Fruit fly (Drosophila melanogaster) whole organism, embryonic: ENCODE data around the gene cort.

Source experiments
- Atf-2 ChIP-seq: fragments of 200-800 bp; sonication (Bioruptor generic); optimal IDR thresholded peaks from 2 replicates; lab custom pipeline; 2016; ENCODE audit warnings: missing biosample characterization, missing genetic modification characterization
- CG12659 ChIP-seq: fragments of 200-800 bp; sonication (Bioruptor generic); optimal IDR thresholded peaks from 3 replicates; lab custom pipeline; 2017; ENCODE audit warnings: mild to moderate bottlenecking, missing biosample characterization, missing genetic modification reagents, missing genetic modification characterization
- CG13424 ChIP-seq: fragments of 200-800 bp; sonication (Bioruptor generic); optimal IDR thresholded peaks from 2 replicates; lab custom pipeline; 2019; ENCODE audit warnings: missing biosample characterization, mild to moderate bottlenecking, missing genetic modification characterization, moderate library complexity
- CG3726 ChIP-seq: fragments of 200-800 bp; sonication (Bioruptor generic); IDR thresholded peaks from 3 replicates; pipeline ENCODE4, ENCODE4 v1.3.6; 2022; ENCODE audit warnings: missing biosample characterization, missing genetic modification characterization
- CG5245 ChIP-seq: fragments of 200-800 bp; sonication (Bioruptor generic); optimal IDR thresholded peaks from 3 replicates; lab custom pipeline; 2016; ENCODE audit warnings: missing biosample characterization, missing genetic modification characterization
- CG5953 ChIP-seq: fragments of 200-800 bp; sonication (Bioruptor generic); IDR thresholded peaks from 2 replicates; pipeline ENCODE4 v1.3.6; 2022; ENCODE audit warnings: missing biosample characterization, missing genetic modification characterization
- CG8924 ChIP-seq: fragments of 200-800 bp; optimal IDR thresholded peaks from 3 replicates; lab custom pipeline; 2019; ENCODE audit warnings: missing biosample characterization, mild to moderate bottlenecking, missing genetic modification characterization, moderate library complexity
- CG9437 ChIP-seq: fragments of 200-800 bp; sonication (Bioruptor generic); optimal IDR thresholded peaks from 2 replicates; lab custom pipeline; 2018; ENCODE audit warnings: missing biosample characterization, mild to moderate bottlenecking, missing genetic modification characterization
- CG9609 ChIP-seq: fragments of 200-800 bp; sonication (Bioruptor generic); optimal IDR thresholded peaks from 3 replicates; lab custom pipeline; 2016; ENCODE audit warnings: missing biosample characterization, missing genetic modification characterization
- CG9876 ChIP-seq: fragments of 200-800 bp; sonication (Bioruptor generic); optimal IDR thresholded peaks from 2 replicates; lab custom pipeline; 2016; ENCODE audit warnings: missing biosample characterization, missing genetic modification characterization
- CG9932 ChIP-seq: fragments of 200-800 bp; sonication (Bioruptor generic); IDR thresholded peaks from 2 replicates; pipeline ENCODE4 v1.3.6; 2022; ENCODE audit warnings: missing biosample characterization, missing genetic modification characterization
- D19A ChIP-seq: fragments of 200-800 bp; optimal IDR thresholded peaks from 3 replicates; lab custom pipeline; 2019; ENCODE audit warnings: missing biosample characterization, mild to moderate bottlenecking, missing genetic modification characterization, moderate library complexity
- Dad ChIP-seq: fragments of 200-800 bp; sonication (Bioruptor generic); optimal IDR thresholded peaks from 3 replicates; lab custom pipeline; 2016; ENCODE audit warnings: missing biosample characterization, missing genetic modification characterization
- Dip2 ChIP-seq: fragments of 200-800 bp; sonication (Bioruptor generic); IDR thresholded peaks from 2 replicates; pipeline ENCODE4 v1.3.6; 2022; ENCODE audit warnings: missing biosample characterization, missing genetic modification characterization
- Doc2 ChIP-seq: fragments of 200-800 bp; sonication (Bioruptor generic); IDR thresholded peaks from 2 replicates; pipeline ENCODE4 v1.3.6; 2022; ENCODE audit warnings: missing biosample characterization, missing genetic modification characterization
- Eip74EF ChIP-seq, 2 experiments: fragments of 200-800 bp in 1 of 2; fragments of >200 bp in 1 of 2; sonication (Bioruptor generic) in 1 of 2; optimal IDR thresholded peaks; 2 replicates each; lab custom pipeline; 2017 to 2019; ENCODE audit warnings: missing biosample characterization in 2 of 2, missing genetic modification characterization in 2 of 2, mild to moderate bottlenecking in 1 of 2, moderate library complexity in 1 of 2
- Fer1 ChIP-seq: fragments of 200-800 bp; sonication (Bioruptor generic); optimal IDR thresholded peaks from 2 replicates; lab custom pipeline; 2017; ENCODE audit warnings: missing biosample characterization, mild to moderate bottlenecking, missing genetic modification characterization
- Fer3 ChIP-seq: fragments of 200-800 bp; sonication (Bioruptor generic); optimal IDR thresholded peaks from 2 replicates; lab custom pipeline; 2018; ENCODE audit warnings: missing biosample characterization, mild to moderate bottlenecking, missing genetic modification characterization, moderate library complexity
- Hr51 ChIP-seq, 2 experiments: fragments of 200-800 bp; sonication (Bioruptor generic); optimal IDR thresholded peaks; 2 replicates in 1 of 2; 3 replicates in 1 of 2; lab custom pipeline; 2016 to 2018; ENCODE audit warnings: missing biosample characterization in 2 of 2, missing genetic modification characterization in 2 of 2, mild to moderate bottlenecking in 1 of 2, moderate library complexity in 1 of 2
- Hr78 ChIP-seq, 2 experiments: fragments of 200-800 bp in 1 of 2; fragments of >200 bp in 1 of 2; sonication (Bioruptor generic) in 1 of 2; optimal IDR thresholded peaks; 2 replicates each; lab custom pipeline; 2017 to 2019; ENCODE audit warnings: missing biosample characterization in 2 of 2, missing genetic modification characterization in 2 of 2, mild to moderate bottlenecking in 1 of 2, moderate library complexity in 1 of 2
- MTF-1 ChIP-seq: fragments of 200-800 bp; sonication (Bioruptor generic); optimal IDR thresholded peaks from 2 replicates; lab custom pipeline; 2018; ENCODE audit warnings: missing biosample characterization, mild to moderate bottlenecking, missing genetic modification characterization, borderline replicate concordance
- NK7.1 ChIP-seq: fragments of 200-800 bp; sonication (Bioruptor generic); optimal IDR thresholded peaks from 3 replicates; lab custom pipeline; 2016; ENCODE audit warnings: missing biosample characterization, missing genetic modification characterization
- Nf-YC ChIP-seq: fragments of 200-800 bp; optimal IDR thresholded peaks from 3 replicates; lab custom pipeline; 2019; ENCODE audit warnings: missing biosample characterization, mild to moderate bottlenecking, missing genetic modification characterization, moderate library complexity
- Oaz ChIP-seq: fragments of 200-800 bp; sonication (Bioruptor generic); IDR thresholded peaks from 2 replicates; pipeline ENCODE4 v1.3.6; 2022; ENCODE audit warnings: missing biosample characterization, missing genetic modification characterization
- Taf1 ChIP-seq: fragments of 200-800 bp; sonication (Bioruptor generic); IDR thresholded peaks from 2 replicates; pipeline ENCODE4 v1.3.6; 2022; ENCODE audit warnings: missing biosample characterization, missing genetic modification characterization
- Usf ChIP-seq: fragments of 200-800 bp; sonication (Bioruptor generic); optimal IDR thresholded peaks from 2 replicates; lab custom pipeline; 2017; ENCODE audit warnings: missing genotype, missing biosample characterization, missing genetic modification characterization
- ac ChIP-seq: fragments of 200-800 bp; sonication (Bioruptor generic); optimal IDR thresholded peaks from 3 replicates; lab custom pipeline; 2017; ENCODE audit warnings: missing biosample characterization, mild to moderate bottlenecking, missing genetic modification characterization
- bbx ChIP-seq: fragments of 200-800 bp; sonication (Bioruptor generic); IDR thresholded peaks from 2 replicates; pipeline ENCODE4 v1.3.6; 2022; ENCODE audit warnings: missing biosample characterization, missing genetic modification characterization; ENCODE audit not compliant: partially characterized antibody
- cas ChIP-seq: fragments of 200-800 bp; sonication (Bioruptor generic); IDR thresholded peaks from 2 replicates; pipeline ENCODE4 v1.3.6; 2022; ENCODE audit warnings: missing biosample characterization, missing genetic modification characterization
- ci ChIP-seq: fragments of 200-800 bp; sonication (Bioruptor generic); IDR thresholded peaks from 3 replicates; pipeline ENCODE4 v1.3.6; 2022; ENCODE audit warnings: missing biosample characterization, missing genetic modification characterization
- disco-r ChIP-seq: fragments of 200-800 bp; sonication (Bioruptor generic); optimal IDR thresholded peaks from 2 replicates; lab custom pipeline; 2016; ENCODE audit warnings: missing biosample characterization, missing genetic modification characterization
- en ChIP-seq: fragments of 200-800 bp; sonication (Bioruptor generic); optimal IDR thresholded peaks from 2 replicates; lab custom pipeline; 2016; ENCODE audit warnings: missing biosample characterization, missing genetic modification characterization
- eve ChIP-seq, 2 experiments: fragments of >200 bp; optimal IDR thresholded peaks; 2 replicates each; lab custom pipeline; 2017; ENCODE audit warnings: missing biosample characterization in 2 of 2, missing genetic modification characterization in 2 of 2
- gce ChIP-seq: fragments of 200-800 bp; sonication (Bioruptor generic); IDR thresholded peaks from 3 replicates; pipeline ENCODE4 v1.3.6; 2022; ENCODE audit warnings: missing biosample characterization, missing genetic modification characterization
- gfzf ChIP-seq: fragments of 200-800 bp; sonication (Bioruptor generic); optimal IDR thresholded peaks from 2 replicates; lab custom pipeline; 2016; ENCODE audit warnings: missing biosample characterization, mild to moderate bottlenecking, missing genetic modification characterization, moderate library complexity
- ham ChIP-seq: fragments of 200-800 bp; sonication (Bioruptor generic); IDR thresholded peaks from 2 replicates; pipeline ENCODE4 v1.3.6; 2022; ENCODE audit warnings: missing biosample characterization, missing genetic modification characterization
- ind ChIP-seq: fragments of 200-800 bp; sonication (Bioruptor generic); optimal IDR thresholded peaks from 3 replicates; lab custom pipeline; 2016; ENCODE audit warnings: missing biosample characterization, missing genetic modification characterization
- oc ChIP-seq: fragments of 200-800 bp; sonication (Bioruptor generic); optimal IDR thresholded peaks from 2 replicates; lab custom pipeline; 2018; ENCODE audit warnings: missing biosample characterization, mild to moderate bottlenecking, missing genetic modification characterization, moderate library complexity
- onecut ChIP-seq: fragments of 200-800 bp; sonication (Bioruptor generic); IDR thresholded peaks from 2 replicates; pipeline ENCODE4 v1.3.6; 2022; ENCODE audit warnings: missing biosample characterization, missing genetic modification characterization
- org-1 ChIP-seq: fragments of 200-800 bp; sonication (Bioruptor generic); optimal IDR thresholded peaks from 2 replicates; lab custom pipeline; 2017; ENCODE audit warnings: missing biosample characterization, missing genetic modification characterization
- p53 ChIP-seq: fragments of 200-800 bp; sonication (Bioruptor generic); optimal IDR thresholded peaks from 2 replicates; lab custom pipeline; 2016; ENCODE audit warnings: missing biosample characterization, missing genetic modification characterization
- prd ChIP-seq, 3 experiments: fragments of >200 bp in 2 of 3; fragments of 200-800 bp in 1 of 3; sonication (Bioruptor generic) in 1 of 3; optimal IDR thresholded peaks in 2 of 3; IDR thresholded peaks in 1 of 3; 2 replicates in 2 of 3; 3 replicates in 1 of 3; pipeline versions ENCODE4 v1.3.6 to Lab custom; 2017 to 2022; ENCODE audit warnings: missing biosample characterization in 1 of 3, missing genetic modification characterization in 1 of 3
- shn ChIP-seq: fragments of 200-800 bp; sonication (Bioruptor generic); optimal IDR thresholded peaks from 3 replicates; lab custom pipeline; 2016; ENCODE audit warnings: missing biosample characterization, missing genetic modification characterization
- sisA ChIP-seq: fragments of 200-800 bp; sonication (Bioruptor generic); IDR thresholded peaks from 2 replicates; pipeline ENCODE4 v1.3.6; 2022; ENCODE audit warnings: missing biosample characterization, missing genetic modification characterization
- slp2 ChIP-seq: fragments of 200-800 bp; sonication (Bioruptor generic); optimal IDR thresholded peaks from 2 replicates; lab custom pipeline; 2016; ENCODE audit warnings: missing biosample characterization, missing genetic modification characterization
- ssp ChIP-seq: fragments of 200-800 bp; sonication (Bioruptor generic); IDR thresholded peaks from 2 replicates; pipeline ENCODE4 v1.3.6; 2022; ENCODE audit warnings: missing biosample characterization, missing genetic modification characterization
- stc ChIP-seq: fragments of 200-800 bp; sonication (Bioruptor generic); IDR thresholded peaks from 2 replicates; pipeline ENCODE4 v1.3.6; 2022; ENCODE audit warnings: missing biosample characterization, missing genetic modification characterization
- tap ChIP-seq: fragments of 200-800 bp; optimal IDR thresholded peaks from 3 replicates; lab custom pipeline; 2019; ENCODE audit warnings: missing biosample characterization, mild to moderate bottlenecking, missing genetic modification characterization, moderate library complexity
- unpg ChIP-seq: fragments of 200-800 bp; sonication (Bioruptor generic); optimal IDR thresholded peaks from 3 replicates; lab custom pipeline; 2018; ENCODE audit warnings: missing biosample characterization, mild to moderate bottlenecking, missing genetic modification characterization, moderate library complexity
- zfh1 ChIP-seq: fragments of 200-800 bp; sonication (Bioruptor generic); IDR thresholded peaks from 3 replicates; pipeline ENCODE4 v1.3.6; 2022; ENCODE audit warnings: missing biosample characterization, missing genetic modification characterization

The cort gene

dm6 chr2L:6649085-6649754, 27.2 kb downstream of the cort start, which contains the start of the genes CG31635 and Tango1 (continued):
- TF ChIP-seq Dip2 (GFP tag; lab: Robert Waterston, UW), result no peak
- TF ChIP-seq ac (GFP tag; lab: Kevin White, UChicago), result no peak
- no peak for TF ChIP-seq prd (optimal IDR thresholded peaks at IDR 0.05; lab: Kevin White, UChicago)
- peak; percentile 62; the same call in 1 of the 3 replicates for TF ChIP-seq prd (GFP tag; IDR thresholded peaks at IDR 0.05; lab: Robert Waterston, UW)
- no peak for TF ChIP-seq cas (GFP tag; lab: Robert Waterston, UW)
- TF ChIP-seq Taf1 (GFP tag; lab: Robert Waterston, UW), result no peak
- TF ChIP-seq CG9932, result 0 out of 2 replicates have a peak, but pooled peaks have one; percentile 40
- no peak for TF ChIP-seq D19A (tag; lab: Kevin White, UChicago)
- no peak for TF ChIP-seq Nf-YC
- no peak for TF ChIP-seq oc (tag; lab: Kevin White, UChicago)
- TF ChIP-seq stc (GFP tag; lab: Robert Waterston, UW), result no peak
- no peak for TF ChIP-seq CG9437
- no peak for TF ChIP-seq CG8924 (tag; lab: Kevin White, UChicago)
- TF ChIP-seq CG3726 (GFP tag; lab: Robert Waterston, UW), result no peak
- TF ChIP-seq CG13424 (tag; lab: Kevin White, UChicago), result peak; percentile 7
- TF ChIP-seq unpg (GFP tag; lab: Kevin White, UChicago), result no peak
- no peak for TF ChIP-seq en (GFP tag; lab: Kevin White, UChicago)
- TF ChIP-seq CG9609 (GFP tag; lab: Kevin White, UChicago), result no peak
- no peak for TF ChIP-seq Eip74EF (GFP tag; optimal IDR thresholded peaks at IDR 0.05; lab: Kevin White, UChicago)
- TF ChIP-seq gce (GFP tag; lab: Robert Waterston, UW), result no peak
- no peak for TF ChIP-seq bbx (GFP tag; lab: Robert Waterston, UW)
- no peak for TF ChIP-seq ham (GFP tag; lab: Robert Waterston, UW)
- TF ChIP-seq CG5245 (GFP tag; lab: Kevin White, UChicago), result no peak
- TF ChIP-seq Usf, result no peak
- no peak for TF ChIP-seq NK7.1
- no peak for TF ChIP-seq eve (GFP tag; optimal IDR thresholded peaks at IDR 0.05; lab: Kevin White, UChicago)
- TF ChIP-seq Hr51 (GFP tag; optimal IDR thresholded peaks at IDR 0.05; lab: Kevin White, UChicago), result no peak
- TF ChIP-seq Fer1 (GFP tag; lab: Kevin White, UChicago), result peak; percentile 34
- no peak for TF ChIP-seq MTF-1 (GFP tag; lab: Kevin White, UChicago)
- TF ChIP-seq ci (GFP tag; lab: Robert Waterston, UW), result no peak
- TF ChIP-seq tap (tag; lab: Kevin White, UChicago), result no peak
- TF ChIP-seq onecut, result no peak
- no peak for TF ChIP-seq disco-r (GFP tag; lab: Kevin White, UChicago)
- TF ChIP-seq Hr78 (GFP tag; optimal IDR thresholded peaks at IDR 0.05; lab: Kevin White, UChicago), result no peak
- TF ChIP-seq sisA (GFP tag; lab: Robert Waterston, UW), result no peak
- no peak for TF ChIP-seq shn
- TF ChIP-seq Doc2 (GFP tag; lab: Robert Waterston, UW), result no peak
- TF ChIP-seq CG5953 (GFP tag; lab: Robert Waterston, UW), result no peak
- peak; percentile 71 for TF ChIP-seq CG12659 (GFP tag; lab: Kevin White, UChicago)
- TF ChIP-seq Atf-2 (GFP tag; lab: Kevin White, UChicago), result no peak
- TF ChIP-seq gfzf, result peak; percentile 96
- TF ChIP-seq Fer3, result no peak
- no peak for TF ChIP-seq CG9876 (GFP tag; lab: Kevin White, UChicago)
- no peak for TF ChIP-seq Dad (GFP tag; lab: Kevin White, UChicago)
- TF ChIP-seq zfh1, result no peak
- TF ChIP-seq p53, result no peak
- TF ChIP-seq Oaz, result no peak
- no peak for TF ChIP-seq ind
- no peak for TF ChIP-seq org-1 (GFP tag; lab: Kevin White, UChicago)
- TF ChIP-seq ssp, result peak; percentile 95
- TF ChIP-seq slp2 (GFP tag; lab: Kevin White, UChicago), result no peak
